2 fruit fly cellular contexts compared by ENCODE assay signal in genomic region chr3L:18200164-18200563, dm6.
TF ChIP-seq lines count a peak whose summit lies in the region.

No protein-coding gene starts in this region.

- TF ChIP-seq CTCF in whole organism, embryonic (GFP tag; optimal IDR thresholded peaks at IDR 0.05; lab: Kevin White, UChicago), result no peak

TF ChIP-seq in whole organism, embryonic, 481 proteins besides CTCF, POLR2A, EP300 and RAD21 (continues in another document):
- peak; percentile 23 for TF ChIP-seq gem (tag; optimal IDR thresholded peaks at IDR 0.05; lab: Kevin White, UChicago)
- no peak for TF ChIP-seq ro (GFP tag; IDR thresholded peaks at IDR 0.05; lab: Robert Waterston, UW)
- no peak for TF ChIP-seq Abd-B (GFP tag; optimal IDR thresholded peaks at IDR 0.05; lab: Kevin White, UChicago)
- no peak for TF ChIP-seq CG9797 (GFP tag; optimal IDR thresholded peaks at IDR 0.05; lab: Kevin White, UChicago)
- no peak for TF ChIP-seq CG17568 (GFP tag; optimal IDR thresholded peaks at IDR 0.05; lab: Kevin White, UChicago)
- TF ChIP-seq CG7987 (GFP tag; optimal IDR thresholded peaks at IDR 0.05; lab: Kevin White, UChicago), result no peak
- no peak for TF ChIP-seq grau (tag; optimal IDR thresholded peaks at IDR 0.05; lab: Kevin White, UChicago)
- TF ChIP-seq crc (GFP tag; optimal IDR thresholded peaks at IDR 0.05; lab: Kevin White, UChicago), result no peak
- no peak for TF ChIP-seq CG11398 (GFP tag; optimal IDR thresholded peaks at IDR 0.05; lab: Kevin White, UChicago)
- peak; percentile 2 for TF ChIP-seq CG10267 (tag; optimal IDR thresholded peaks at IDR 0.05; lab: Kevin White, UChicago)
- TF ChIP-seq Dref (GFP tag; IDR thresholded peaks at IDR 0.05; lab: Robert Waterston, UW), result no peak
- TF ChIP-seq Hand (GFP tag; optimal IDR thresholded peaks at IDR 0.05; lab: Kevin White, UChicago), result no peak
- peak; percentile 16 for TF ChIP-seq CG17829 (tag; optimal IDR thresholded peaks at IDR 0.05; lab: Kevin White, UChicago)
- TF ChIP-seq CG18262 (tag; optimal IDR thresholded peaks at IDR 0.05; lab: Kevin White, UChicago), result peak; percentile 16
- TF ChIP-seq sens (GFP tag; lab: Kevin White, UChicago), result peak; percentile 33
- no peak for TF ChIP-seq zen2 (GFP tag; IDR thresholded peaks at IDR 0.05; lab: Robert Waterston, UW; ENCODE audit: partially characterized antibody)
- no peak for TF ChIP-seq mam (GFP tag; optimal IDR thresholded peaks at IDR 0.05; lab: Kevin White, UChicago)
- TF ChIP-seq bowl (GFP tag; IDR thresholded peaks at IDR 0.05; lab: Robert Waterston, UW), result no peak
- peak; percentile 30 for TF ChIP-seq CG2712 (tag; optimal IDR thresholded peaks at IDR 0.05; lab: Kevin White, UChicago)
- TF ChIP-seq dmrt11E (tag; optimal IDR thresholded peaks at IDR 0.05; lab: Kevin White, UChicago), result peak; percentile 51
- no peak for TF ChIP-seq croc (GFP tag; conservative IDR thresholded peaks at IDR 0.05; lab: Robert Waterston, UW)
- no peak for TF ChIP-seq gce (GFP tag; IDR thresholded peaks at IDR 0.05; lab: Robert Waterston, UW)
- no peak for TF ChIP-seq onecut (GFP tag; IDR thresholded peaks at IDR 0.05; lab: Robert Waterston, UW)
- no peak for TF ChIP-seq CG10431 (GFP tag; optimal IDR thresholded peaks at IDR 0.05; lab: Kevin White, UChicago)
- no peak for TF ChIP-seq zen (tag; optimal IDR thresholded peaks at IDR 0.05; lab: Kevin White, UChicago)
- TF ChIP-seq Ets97D (GFP tag; optimal IDR thresholded peaks at IDR 0.05; lab: Kevin White, UChicago), result no peak
- TF ChIP-seq HLHmδ (GFP tag; optimal IDR thresholded peaks at IDR 0.05; lab: Kevin White, UChicago), result no peak
- TF ChIP-seq CG33557 (GFP tag; optimal IDR thresholded peaks at IDR 0.05; lab: Kevin White, UChicago), result no peak
- peak in 1 of 2 experiments; percentile 59 for TF ChIP-seq Pdp1 (GFP tag; optimal IDR thresholded peaks at IDR 0.05; lab: Kevin White, UChicago)
- peak; percentile 18 for TF ChIP-seq CG15696 (tag; optimal IDR thresholded peaks at IDR 0.05; lab: Kevin White, UChicago)
- TF ChIP-seq CG10565 (GFP tag; optimal IDR thresholded peaks at IDR 0.05; lab: Kevin White, UChicago), result no peak
- TF ChIP-seq Xbp1 (GFP tag; optimal IDR thresholded peaks at IDR 0.05; lab: Kevin White, UChicago), result no peak
- no peak for TF ChIP-seq CG2116 (GFP tag; optimal IDR thresholded peaks at IDR 0.05; lab: Kevin White, UChicago)
- peak in 1 of 2 experiments; percentile 27 for TF ChIP-seq bsh (GFP tag; optimal IDR thresholded peaks at IDR 0.05; lab: Kevin White, UChicago)
- TF ChIP-seq CrebB (tag; optimal IDR thresholded peaks at IDR 0.05; lab: Kevin White, UChicago), result no peak
- TF ChIP-seq CG14710 (tag; optimal IDR thresholded peaks at IDR 0.05; lab: Kevin White, UChicago), result peak; percentile 26
- TF ChIP-seq phol (tag; optimal IDR thresholded peaks at IDR 0.05; lab: Kevin White, UChicago), result peak; percentile 14
- no peak for TF ChIP-seq CG31365 (tag; optimal IDR thresholded peaks at IDR 0.05; lab: Kevin White, UChicago)
- no peak for TF ChIP-seq yki (optimal IDR thresholded peaks at IDR 0.05; lab: Kevin White, UChicago)
- TF ChIP-seq cwo (GFP tag; optimal IDR thresholded peaks at IDR 0.05; lab: Kevin White, UChicago), result no peak
- TF ChIP-seq psq (GFP tag; optimal IDR thresholded peaks at IDR 0.05; lab: Kevin White, UChicago), result no peak
- TF ChIP-seq Bteb2 (GFP tag; optimal IDR thresholded peaks at IDR 0.05; lab: Kevin White, UChicago), result no peak
- TF ChIP-seq CG10979 (tag; optimal IDR thresholded peaks at IDR 0.05; lab: Kevin White, UChicago), result peak; percentile 51
- TF ChIP-seq Xrp1 (GFP tag; IDR thresholded peaks at IDR 0.05; lab: Robert Waterston, UW), result 0 out of 2 replicates have a peak, but pooled peaks have one; percentile 15
- TF ChIP-seq CG9727 (GFP tag; optimal IDR thresholded peaks at IDR 0.05; lab: Kevin White, UChicago), result peak; percentile 6
- TF ChIP-seq CG16813 (GFP tag; IDR thresholded peaks at IDR 0.05; lab: Robert Waterston, UW; ENCODE audit: partially characterized antibody), result no peak
- TF ChIP-seq odd (GFP tag; optimal IDR thresholded peaks at IDR 0.05; lab: Kevin White, UChicago), result no peak
- no peak for TF ChIP-seq ttk (GFP tag; IDR thresholded peaks at IDR 0.05; lab: Robert Waterston, UW)

TF ChIP-seq in whole organism, prepupa, 60 proteins besides CTCF, POLR2A, EP300 and RAD21:
- TF ChIP-seq fkh (GFP tag; optimal IDR thresholded peaks at IDR 0.05; lab: Kevin White, UChicago) (no peak), net (GFP tag; optimal IDR thresholded peaks at IDR 0.05; lab: Kevin White, UChicago) (no peak), Eip75B (GFP tag; optimal IDR thresholded peaks at IDR 0.05; lab: Kevin White, UChicago) (no peak), dac (GFP tag; optimal IDR thresholded peaks at IDR 0.05; lab: Kevin White, UChicago) (no peak), CG6163 (GFP tag; IDR thresholded peaks at IDR 0.05; lab: Robert Waterston, UW) (peak; percentile 22; the same call in 1 of the 3 replicates), achi (GFP tag; optimal IDR thresholded peaks at IDR 0.05; lab: Kevin White, UChicago) (no peak), Lpt (GFP tag; optimal IDR thresholded peaks at IDR 0.05; lab: Kevin White, UChicago) (no peak), svp (GFP tag; lab: Kevin White, UChicago) (peak; percentile 40), CG16779 (tag; optimal IDR thresholded peaks at IDR 0.05; lab: Kevin White, UChicago) (no peak), CG15336 (GFP tag; IDR thresholded peaks at IDR 0.05; lab: Robert Waterston, UW) (no peak), CG10631 (GFP tag; optimal IDR thresholded peaks at IDR 0.05; lab: Kevin White, UChicago) (peak; percentile 8), Eip93F (GFP tag; optimal IDR thresholded peaks at IDR 0.05; lab: Kevin White, UChicago) (no peak)
